Worm (Caenorhabditis elegans) whole organism, mixed stage, embryonic: Measurements from ENCODE around the gene Y38E10A.9.

Experiments
- blmp-1 ChIP-seq: fragments of 150-350 bp; optimal IDR thresholded peaks from 2 replicates; lab custom pipeline; 2014; ENCODE audit warnings: missing biosample characterization, missing genetic modification characterization
- ces-1 ChIP-seq: fragments of 150-350 bp; optimal IDR thresholded peaks from 2 replicates; lab custom pipeline; 2014; ENCODE audit warnings: missing biosample characterization, missing genetic modification reagents, missing genetic modification characterization
- drap-1 ChIP-seq: fragments of 200-800 bp; sonication (Bioruptor generic); optimal IDR thresholded peaks from 3 replicates; lab custom pipeline; 2018; ENCODE audit warnings: mild to moderate bottlenecking, missing genetic modification characterization, missing compliant biosample characterization
- flh-1 ChIP-seq: fragments of 200-800 bp; sonication (Bioruptor generic); optimal IDR thresholded peaks from 2 replicates; lab custom pipeline; 2018; ENCODE audit warnings: mild to moderate bottlenecking, missing genetic modification characterization, moderate library complexity, missing compliant biosample characterization
- lin-32 ChIP-seq: fragments of 200-800 bp; sonication (Bioruptor generic); optimal IDR thresholded peaks from 2 replicates; lab custom pipeline; 2018; ENCODE audit warnings: mild to moderate bottlenecking, missing genetic modification characterization, missing compliant biosample characterization
- mep-1 ChIP-seq: fragments of 150-350 bp; optimal IDR thresholded peaks from 2 replicates; lab custom pipeline; 2017; ENCODE audit warnings: missing biosample characterization, missing genetic modification reagents, missing genetic modification characterization, inconsistent platforms
- nhr-12 ChIP-seq: fragments of 150-350 bp; optimal IDR thresholded peaks from 2 replicates; lab custom pipeline; 2014; ENCODE audit warnings: missing biosample characterization, missing genetic modification characterization
- pha-4 ChIP-seq: fragments of 150-350 bp; optimal IDR thresholded peaks from 2 replicates; lab custom pipeline; 2018; ENCODE audit warnings: missing biosample characterization, missing genetic modification reagents, missing genetic modification characterization
- snpc-4 ChIP-seq: fragments of 150-350 bp; optimal IDR thresholded peaks from 2 replicates; lab custom pipeline; 2014; ENCODE audit warnings: missing biosample characterization, missing genetic modification characterization
- sptf-1 ChIP-seq: sonication (generic microtip); optimal IDR thresholded peaks from 2 replicates; lab custom pipeline; 2017; ENCODE audit warnings: mild to moderate bottlenecking, missing genetic modification characterization, moderate library complexity, missing compliant biosample characterization
- unc-39 ChIP-seq: fragments of 150-350 bp; optimal IDR thresholded peaks from 2 replicates; lab custom pipeline; 2014; ENCODE audit warnings: missing biosample characterization, missing genetic modification characterization
- unc-62 ChIP-seq: fragments of 150-350 bp; optimal IDR thresholded peaks from 2 replicates; lab custom pipeline; 2014; ENCODE audit warnings: missing biosample characterization, missing genetic modification reagents, missing genetic modification characterization
- zip-8 ChIP-seq: fragments of 150-350 bp; optimal IDR thresholded peaks from 2 replicates; lab custom pipeline; 2014; ENCODE audit warnings: missing biosample characterization, missing genetic modification characterization

- no peak for TF ChIP-seq flh-1 (GFP tag; lab: Kevin White, UChicago)
- no peak for TF ChIP-seq unc-62 (GFP tag; lab: Kevin White, UChicago)
- TF ChIP-seq blmp-1 (tag; lab: Kevin White, UChicago): no peak
- no peak for TF ChIP-seq unc-39 (tag; lab: Kevin White, UChicago)
- TF ChIP-seq ces-1: no peak
- no peak for TF ChIP-seq snpc-4 (tag; lab: Kevin White, UChicago)
- TF ChIP-seq drap-1 (GFP tag; lab: Kevin White, UChicago): no peak
- TF ChIP-seq mep-1 (tag; lab: Kevin White, UChicago): no peak
- no peak for TF ChIP-seq sptf-1
- no peak for TF ChIP-seq lin-32 (GFP tag; lab: Kevin White, UChicago)
- TF ChIP-seq nhr-12 (tag; lab: Kevin White, UChicago): no peak
- no peak for TF ChIP-seq zip-8 (tag; lab: Kevin White, UChicago)
- TF ChIP-seq pha-4 (tag; lab: Kevin White, UChicago): no peak
Measured at ce11 chrII:12640370-12640769, 31.6 kb downstream of the Y38E10A.9 start, which contains the start of gene nhr-235.
